Worm (Caenorhabditis elegans) whole organism, L4/young adult: Measurements from ENCODE around the gene semo-1.

Source experiments
- W03F9.2 ChIP-seq: fragments of 150-350 bp; optimal IDR thresholded peaks from 2 replicates; lab custom pipeline; 2014; ENCODE audit warnings: missing biosample characterization, missing genetic modification characterization
- dao-5 ChIP-seq: sonication (generic microtip); optimal IDR thresholded peaks from 2 replicates; lab custom pipeline; 2016; ENCODE audit warnings: missing genotype, missing genetic modification characterization, moderate library complexity, missing compliant biosample characterization
- him-1 ChIP-seq: sonication (generic microtip); optimal IDR thresholded peaks from 2 replicates; lab custom pipeline; 2016; ENCODE audit warnings: missing genotype, missing genetic modification reagents, missing genetic modification characterization, missing compliant biosample characterization

The semo-1 gene

ce11 chrIV:14050900-14051299 is at the start of gene semo-1:
Gene semo-1 (plus strand): TSS chrIV:14051200.
- no peak for TF ChIP-seq W03F9.2 (tag; lab: Kevin White, UChicago)
- no peak for TF ChIP-seq him-1 (tag; lab: Kevin White, UChicago)
- no peak for TF ChIP-seq dao-5 (tag; lab: Kevin White, UChicago)

ce11 chrIV:14001782-14002181 is 49.2 kb upstream of the semo-1 start:
- TF ChIP-seq dao-5 (tag; lab: Kevin White, UChicago): no peak
- TF ChIP-seq W03F9.2 (tag; lab: Kevin White, UChicago): no peak
- TF ChIP-seq him-1 (tag; lab: Kevin White, UChicago): no peak

- TF ChIP-seq him-1 (tag; lab: Kevin White, UChicago) (no peak), W03F9.2 (tag; lab: Kevin White, UChicago) (no peak), dao-5 (tag; lab: Kevin White, UChicago) (no peak)
Measured at ce11 chrIV:14008709-14009108, 42.3 kb upstream of the semo-1 start.

ce11 chrIV:14013692-14014091 is 37.3 kb upstream of the semo-1 start:
- TF ChIP-seq him-1 (tag; lab: Kevin White, UChicago): no peak
- TF ChIP-seq dao-5 (tag; lab: Kevin White, UChicago): no peak
- TF ChIP-seq W03F9.2 (tag; lab: Kevin White, UChicago): peak; percentile 49

ce11 chrIV:14015844-14016243 is 35.2 kb upstream of the semo-1 start, which contains the start of gene srw-63:
Gene srw-63 (minus strand): TSS chrIV:14015944.
- TF ChIP-seq W03F9.2 (tag; lab: Kevin White, UChicago) (no peak), dao-5 (tag; lab: Kevin White, UChicago) (no peak), him-1 (tag; lab: Kevin White, UChicago) (no peak)

ce11 chrIV:14019883-14020282 is 31.1 kb upstream of the semo-1 start, which contains the start of the genes irld-56 and irld-55:
Gene irld-56 (minus strand): TSS chrIV:14019983.
Gene irld-55 (plus strand): TSS chrIV:14020198.
- TF ChIP-seq W03F9.2 (tag; lab: Kevin White, UChicago) (no peak), dao-5 (tag; lab: Kevin White, UChicago) (no peak), him-1 (tag; lab: Kevin White, UChicago) (no peak)

ce11 chrIV:14032620-14033501 is 18.1 kb upstream of the semo-1 start:
- TF ChIP-seq him-1 (tag; lab: Kevin White, UChicago) (peak; percentile 67), W03F9.2 (tag; lab: Kevin White, UChicago) (peak; percentile 24), dao-5 (tag; lab: Kevin White, UChicago) (no peak)

- TF ChIP-seq dao-5 (tag; lab: Kevin White, UChicago) (no peak), W03F9.2 (tag; lab: Kevin White, UChicago) (no peak)
Measured at ce11 chrIV:14033502-14033751, 17.6 kb upstream of the semo-1 start.

ce11 chrIV:14033752-14034570 is 17.0 kb upstream of the semo-1 start:
- peak; percentile 84 for TF ChIP-seq him-1 (tag; lab: Kevin White, UChicago)
- TF ChIP-seq W03F9.2 (tag; lab: Kevin White, UChicago): no peak
- no peak for TF ChIP-seq dao-5 (tag; lab: Kevin White, UChicago)

ce11 chrIV:14034571-14034954 is 16.4 kb upstream of the semo-1 start:
- TF ChIP-seq him-1 (tag; lab: Kevin White, UChicago): no peak
- no peak for TF ChIP-seq dao-5 (tag; lab: Kevin White, UChicago)
- TF ChIP-seq W03F9.2 (tag; lab: Kevin White, UChicago): no peak

- TF ChIP-seq W03F9.2 (tag; lab: Kevin White, UChicago): no peak
- no peak for TF ChIP-seq dao-5 (tag; lab: Kevin White, UChicago)
- no peak for TF ChIP-seq him-1 (tag; lab: Kevin White, UChicago)
Measured at ce11 chrIV:14043680-14044079, 7.3 kb upstream of the semo-1 start, which contains the start of gene Y37A1B.7. Gene Y37A1B.7 (minus strand): TSS chrIV:14043780.

ce11 chrIV:14046777-14047176 is 4.2 kb upstream of the semo-1 start:
- TF ChIP-seq him-1 (tag; lab: Kevin White, UChicago): no peak

ce11 chrIV:14050442-14050841 is 558 bp upstream of the semo-1 start:
- TF ChIP-seq him-1 (tag; lab: Kevin White, UChicago): no peak
